Worm (Caenorhabditis elegans) whole organism, L4/young adult: ENCODE measurements around the gene F17H10.4.

Source experiments
- W03F9.2 ChIP-seq: fragments of 150-350 bp; optimal IDR thresholded peaks from 2 replicates; lab custom pipeline; 2014; ENCODE audit warnings: missing biosample characterization, missing genetic modification characterization
- dao-5 ChIP-seq: sonication (generic microtip); optimal IDR thresholded peaks from 2 replicates; lab custom pipeline; 2016; ENCODE audit warnings: missing genotype, missing genetic modification characterization, moderate library complexity, missing compliant biosample characterization
- him-1 ChIP-seq: sonication (generic microtip); optimal IDR thresholded peaks from 2 replicates; lab custom pipeline; 2016; ENCODE audit warnings: missing genotype, missing genetic modification reagents, missing genetic modification characterization, missing compliant biosample characterization

DNA sequence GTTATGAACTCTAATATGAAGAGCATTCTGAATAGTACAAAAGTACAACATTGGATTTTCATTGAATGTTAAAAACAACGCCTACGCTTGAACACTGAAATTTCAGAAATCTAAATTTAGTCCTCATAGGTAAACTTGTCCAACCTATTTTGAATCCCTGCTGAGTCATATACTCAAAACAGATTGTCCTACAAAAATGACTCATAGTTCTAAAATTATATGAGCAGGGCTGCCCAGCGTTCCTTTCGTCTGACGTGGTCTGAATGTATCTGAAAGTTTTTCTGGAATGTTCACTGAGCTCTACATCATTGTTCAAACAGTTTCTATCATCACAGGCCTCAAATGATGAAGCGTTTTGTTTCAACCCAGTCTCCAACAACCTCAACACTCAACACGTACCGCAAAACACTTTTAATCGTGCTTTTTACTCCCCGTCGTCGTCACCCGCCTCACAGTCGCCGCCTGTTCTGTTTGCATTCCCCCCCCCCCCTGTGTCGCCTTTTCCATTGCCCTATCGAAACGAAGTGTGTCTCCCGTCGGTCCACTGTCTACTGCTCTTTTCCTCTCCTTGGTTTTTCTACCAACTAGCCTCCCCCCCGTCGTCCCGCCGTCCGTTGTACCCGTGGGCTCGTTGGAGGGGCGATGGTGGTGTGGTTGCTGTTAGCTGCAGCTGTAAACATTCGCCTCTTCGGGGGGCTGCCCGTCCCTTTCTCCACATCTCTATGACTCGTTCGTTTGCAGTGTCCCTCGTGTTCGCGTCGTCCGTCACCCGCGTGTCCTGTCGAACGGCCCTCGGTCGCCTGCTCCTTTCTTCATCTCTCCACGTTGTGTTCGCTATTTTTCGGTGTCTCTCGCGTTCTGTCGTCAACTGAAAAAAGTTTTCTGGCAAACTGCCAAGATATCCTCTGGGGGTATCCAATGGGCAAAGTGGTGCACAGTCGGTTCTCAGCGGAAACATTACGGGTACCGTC lies 17.7 kb upstream of the F17H10.4 start:
- no peak for TF ChIP-seq dao-5 (tag; lab: Kevin White, UChicago)
- TF ChIP-seq W03F9.2 (tag; lab: Kevin White, UChicago) = no peak
- TF ChIP-seq him-1 (tag; lab: Kevin White, UChicago) = peak; percentile 12
